Worm (Caenorhabditis elegans) whole organism, early embryonic: ENCODE results near the gene T28F3.5.

ENCODE experiments used
- B0310.2 ChIP-seq: sonication (generic microtip); optimal IDR thresholded peaks from 2 replicates; lab custom pipeline; 2016; ENCODE audit warnings: mild to moderate bottlenecking, missing genetic modification characterization, missing compliant biosample characterization
- F13C5.2 ChIP-seq: sonication (generic microtip); optimal IDR thresholded peaks from 2 replicates; lab custom pipeline; 2017; ENCODE audit warnings: mild to moderate bottlenecking, missing genetic modification characterization, inconsistent platforms, missing compliant biosample characterization
- aly-1 ChIP-seq: sonication (generic microtip); optimal IDR thresholded peaks from 2 replicates; lab custom pipeline; 2016; ENCODE audit warnings: missing genetic modification characterization, missing compliant biosample characterization
- ama-1 ChIP-seq: fragments of 150-350 bp; optimal IDR thresholded peaks from 2 replicates; lab custom pipeline; 2014
- ceh-13 ChIP-seq: fragments of 200-800 bp; sonication (Bioruptor generic); optimal IDR thresholded peaks from 2 replicates; lab custom pipeline; 2018; ENCODE audit warnings: mild to moderate bottlenecking, missing genetic modification characterization, missing compliant biosample characterization
- ceh-36 ChIP-seq: sonication (generic microtip); optimal IDR thresholded peaks from 2 replicates; lab custom pipeline; 2016; ENCODE audit warnings: missing genetic modification characterization, inconsistent platforms, missing compliant biosample characterization
- ets-7 ChIP-seq: sonication (generic microtip); optimal IDR thresholded peaks from 2 replicates; lab custom pipeline; 2016; ENCODE audit warnings: missing genotype, missing genetic modification characterization, missing compliant biosample characterization
- flt-1 ChIP-seq: fragments of 200-800 bp; sonication (Bioruptor generic); IDR thresholded peaks from 2 replicates; pipeline ENCODE4 v1.3.6; 2022; ENCODE audit warnings: missing genetic modification characterization, missing compliant biosample characterization
- hmbx-1 ChIP-seq: sonication (generic microtip); optimal IDR thresholded peaks from 2 replicates; lab custom pipeline; 2016; ENCODE audit warnings: mild to moderate bottlenecking, missing genetic modification characterization, missing compliant biosample characterization
- hmg-4 ChIP-seq: fragments of 200-800 bp; sonication (Bioruptor generic); optimal IDR thresholded peaks from 2 replicates; lab custom pipeline; 2018; ENCODE audit warnings: mild to moderate bottlenecking, missing genetic modification characterization, missing compliant biosample characterization
- hnd-1 ChIP-seq: sonication (generic microtip); optimal IDR thresholded peaks from 2 replicates; lab custom pipeline; 2016; ENCODE audit warnings: missing genetic modification characterization, missing compliant biosample characterization
- pes-1 ChIP-seq: fragments of 200-800 bp; sonication (Bioruptor generic); IDR thresholded peaks from 2 replicates; pipeline ENCODE4 v1.3.6; 2022; ENCODE audit warnings: missing genetic modification reagents, missing genetic modification characterization, missing compliant biosample characterization
- scrt-1 ChIP-seq: fragments of 200-800 bp; sonication (Bioruptor generic); IDR thresholded peaks from 2 replicates; pipeline ENCODE4 v1.3.6; 2022; ENCODE audit warnings: missing genetic modification characterization, missing compliant biosample characterization
- sea-1 ChIP-seq: fragments of 200-800 bp; sonication (Bioruptor generic); conservative IDR thresholded peaks from 2 replicates; pipeline ENCODE4 v1.3.6; 2022; ENCODE audit warnings: missing genetic modification characterization, missing compliant biosample characterization
- tbx-11 ChIP-seq: fragments of 200-800 bp; sonication (Bioruptor generic); IDR thresholded peaks from 2 replicates; pipeline ENCODE4 v1.3.6; 2022; ENCODE audit warnings: missing genetic modification characterization, missing compliant biosample characterization
- tbx-37 ChIP-seq: fragments of 200-800 bp; sonication (Bioruptor generic); conservative IDR thresholded peaks from 2 replicates; pipeline ENCODE4 v1.3.6; 2022; ENCODE audit warnings: missing genetic modification reagents, missing genetic modification characterization, missing compliant biosample characterization
- tra-4 ChIP-seq: sonication (generic microtip); optimal IDR thresholded peaks from 2 replicates; lab custom pipeline; 2017; ENCODE audit warnings: missing genetic modification characterization, missing compliant biosample characterization

The T28F3.5 gene

DNA sequence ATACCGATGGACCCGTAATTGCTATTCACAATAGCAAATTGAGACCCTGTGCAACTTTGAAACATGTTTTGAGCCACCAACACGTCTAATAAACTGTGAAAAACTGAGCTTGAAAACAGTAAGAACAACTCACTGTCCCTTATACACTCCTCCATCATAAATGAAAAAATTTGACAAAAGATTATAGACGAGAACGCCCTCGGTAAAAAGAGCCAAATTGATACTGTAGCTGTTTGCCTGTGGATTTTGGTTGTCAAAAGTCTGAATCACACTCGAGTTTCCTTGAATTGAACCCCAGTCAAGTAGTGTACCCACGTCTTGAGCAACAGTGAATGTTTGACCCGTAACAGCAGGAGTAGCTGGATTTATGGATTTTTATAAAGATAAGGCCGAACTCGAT is 46.4 kb downstream of the T28F3.5 start:
- TF ChIP-seq tra-4 (tag; lab: Kevin White, UChicago) (no peak), tbx-37 (GFP tag; lab: Robert Waterston, UW) (no peak), aly-1 (tag; lab: Kevin White, UChicago) (no peak), hmbx-1 (tag; lab: Kevin White, UChicago) (no peak), ceh-36 (tag; lab: Kevin White, UChicago) (no peak), B0310.2 (tag; lab: Kevin White, UChicago) (no peak)

DNA sequence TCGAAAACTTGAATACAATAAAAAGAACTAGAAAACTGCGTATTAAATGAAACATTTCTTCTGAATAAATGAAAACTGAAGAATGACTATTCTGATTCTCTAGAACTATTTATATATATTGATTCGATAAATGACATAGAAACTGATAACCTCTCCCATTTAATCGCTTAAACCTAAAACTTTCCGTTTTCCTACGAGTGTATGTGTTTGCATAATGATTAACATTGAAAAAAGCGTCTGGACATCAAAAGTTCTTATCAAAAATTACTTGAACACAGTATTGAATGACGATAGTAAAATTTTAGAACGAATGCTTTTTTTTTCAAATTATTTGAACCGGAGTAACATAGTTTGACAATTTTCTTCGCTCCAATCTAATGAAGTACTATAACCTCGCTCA is 47.6 kb downstream of the T28F3.5 start, which contains the start of gene C49C3.9:
C49C3.9 (minus strand) TSS at position 136 of the 400 bp plus-strand sequence.
- TF ChIP-seq F13C5.2 (tag; lab: Kevin White, UChicago) (no peak), pes-1 (no peak), hnd-1 (tag; lab: Kevin White, UChicago) (no peak), hmbx-1 (tag; lab: Kevin White, UChicago) (no peak), ceh-36 (tag; lab: Kevin White, UChicago) (no peak), ama-1 (lab: Kevin White, UChicago) (no peak), ets-7 (tag; lab: Kevin White, UChicago) (no peak), aly-1 (tag; lab: Kevin White, UChicago) (no peak), tbx-11 (GFP tag; lab: Robert Waterston, UW) (no peak), sea-1 (no peak)

DNA sequence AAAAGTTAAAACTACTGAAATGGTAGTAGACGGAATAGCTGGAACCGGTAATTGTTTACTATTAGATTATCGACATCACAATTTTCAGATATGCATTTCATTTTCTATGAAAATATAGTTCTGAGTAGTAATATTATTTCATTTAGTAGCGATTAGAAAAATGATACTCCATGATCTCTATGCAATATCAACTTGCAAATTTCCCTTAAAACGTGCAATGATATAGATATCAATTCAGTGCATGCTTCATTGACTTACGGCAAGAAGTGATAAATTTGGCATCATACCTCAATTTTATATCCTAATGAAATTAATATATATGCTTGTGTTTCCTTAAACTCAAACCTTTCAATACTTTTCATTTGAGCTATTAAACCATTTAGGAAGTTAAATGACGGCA is 48.1 kb downstream of the T28F3.5 start, which contains the start of gene C49C3.21:
C49C3.21 (plus strand) TSS at position 301 of the 400 bp plus-strand sequence.
- TF ChIP-seq ama-1 (lab: Kevin White, UChicago) (no peak), B0310.2 (tag; lab: Kevin White, UChicago) (no peak), tra-4 (tag; lab: Kevin White, UChicago) (no peak), flt-1 (no peak), F13C5.2 (tag; lab: Kevin White, UChicago) (no peak), pes-1 (no peak), hnd-1 (tag; lab: Kevin White, UChicago) (no peak), tbx-37 (GFP tag; lab: Robert Waterston, UW) (no peak), hmbx-1 (tag; lab: Kevin White, UChicago) (no peak), ceh-36 (tag; lab: Kevin White, UChicago) (no peak), ceh-13 (GFP tag; lab: Kevin White, UChicago) (no peak), sea-1 (no peak), hmg-4 (GFP tag; lab: Kevin White, UChicago) (no peak), scrt-1 (no peak)

DNA sequence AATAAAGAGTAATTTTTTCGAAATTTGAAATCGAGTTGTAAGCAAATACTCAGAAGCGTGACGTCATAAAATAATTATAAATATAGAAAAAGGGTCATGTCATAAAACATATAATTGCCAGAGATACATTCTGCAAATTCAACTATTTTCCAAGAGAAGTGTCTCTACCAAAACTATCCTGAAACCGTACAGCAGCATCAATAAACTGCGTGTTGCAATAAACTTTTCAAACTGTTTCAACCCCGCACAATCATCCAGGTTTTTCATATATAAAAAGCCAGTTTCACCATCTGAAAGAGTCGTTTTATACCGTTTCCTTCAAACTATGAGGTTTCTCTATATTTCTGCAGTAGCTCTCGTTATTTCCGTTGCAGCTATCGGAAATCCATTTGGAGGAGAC is 48.9 kb downstream of the T28F3.5 start, which contains the start of gene C49C3.11:
C49C3.11 (plus strand) TSS at position 301 of the 400 bp plus-strand sequence.
- TF ChIP-seq tbx-11 (GFP tag; lab: Robert Waterston, UW) (no peak), sea-1 (no peak), ets-7 (tag; lab: Kevin White, UChicago) (no peak), scrt-1 (no peak), hnd-1 (tag; lab: Kevin White, UChicago) (no peak), hmg-4 (GFP tag; lab: Kevin White, UChicago) (no peak)

DNA sequence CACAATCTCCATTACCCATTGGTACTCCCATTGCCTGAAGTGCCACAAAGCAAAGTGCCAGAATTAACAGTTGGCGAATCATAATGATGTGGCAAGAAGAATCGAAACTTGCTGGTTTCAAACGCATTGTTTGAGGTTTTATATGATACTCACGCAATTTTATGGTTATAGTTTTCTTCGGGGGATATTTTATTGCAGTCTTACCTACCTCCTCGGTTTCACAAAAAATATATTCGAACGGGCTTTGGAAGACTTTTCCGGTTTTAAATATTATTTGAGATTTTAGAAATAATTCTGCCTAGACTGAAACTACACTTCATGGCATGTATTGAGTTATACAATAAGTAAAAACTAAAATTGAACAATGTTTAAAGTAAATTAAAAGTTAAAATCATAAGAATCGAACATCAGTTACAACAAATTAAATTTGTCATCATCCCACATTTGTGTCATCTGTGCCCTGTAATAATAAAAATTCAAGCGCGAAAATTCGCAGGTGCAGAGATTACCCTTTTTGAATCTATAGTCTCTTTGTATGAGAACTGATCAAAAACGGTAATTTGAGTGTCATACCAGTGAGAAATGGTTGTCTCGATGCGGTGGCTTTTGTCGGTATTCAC is 52.1 kb downstream of the T28F3.5 start, which contains the start of the genes clec-197 and clec-198:
clec-197 (minus strand) TSS at position 101 of the 620 bp plus-strand sequence.
clec-198 (plus strand) TSS at position 570 of the 620 bp plus-strand sequence.
- no peak for TF ChIP-seq ama-1 (lab: Kevin White, UChicago)
- no peak for TF ChIP-seq hmg-4 (GFP tag; lab: Kevin White, UChicago)
- no peak for TF ChIP-seq F13C5.2 (tag; lab: Kevin White, UChicago)
- TF ChIP-seq ets-7 (tag; lab: Kevin White, UChicago) = no peak
- TF ChIP-seq pes-1 = no peak
- TF ChIP-seq tbx-11 (GFP tag; lab: Robert Waterston, UW) = no peak
- TF ChIP-seq sea-1 = no peak
- no peak for TF ChIP-seq aly-1 (tag; lab: Kevin White, UChicago)
- no peak for TF ChIP-seq tbx-37 (GFP tag; lab: Robert Waterston, UW)
- TF ChIP-seq ceh-13 (GFP tag; lab: Kevin White, UChicago) = no peak
